Worm (Caenorhabditis elegans) whole organism, L1 larva: ENCODE measurements around the gene frm-2.

Experiments
- fkh-10 ChIP-seq: sonication (generic microtip); optimal IDR thresholded peaks from 2 replicates; lab custom pipeline; 2017; ENCODE audit warnings: missing biosample characterization, missing genetic modification reagents, missing genetic modification characterization
- lsy-2 ChIP-seq, 2 experiments: fragments of 150-350 bp; optimal IDR thresholded peaks; 2 replicates each; lab custom pipeline; 2014; ENCODE audit warnings: missing biosample characterization in 2 of 2, missing genetic modification characterization in 2 of 2
- mdl-1 ChIP-seq, 2 experiments: fragments of 150-350 bp; optimal IDR thresholded peaks; 2 replicates each; lab custom pipeline; 2014 to 2017; ENCODE audit warnings: missing biosample characterization in 2 of 2, missing genetic modification characterization in 2 of 2, inconsistent platforms in 1 of 2
- nhr-11 ChIP-seq: fragments of 150-350 bp; optimal IDR thresholded peaks from 2 replicates; lab custom pipeline; 2014; ENCODE audit warnings: missing biosample characterization, missing genetic modification characterization
- xbp-1 ChIP-seq: sonication (generic microtip); optimal IDR thresholded peaks from 2 replicates; lab custom pipeline; 2016; ENCODE audit warnings: missing genetic modification characterization, missing compliant biosample characterization

ce11 chrIII:5964058-5964632, 17.8 kb downstream of the frm-2 start:
- TF ChIP-seq nhr-11 (tag; lab: Kevin White, UChicago) (no peak), xbp-1 (tag; lab: Kevin White, UChicago) (no peak), mdl-1 (tag; optimal IDR thresholded peaks at IDR 0.05; lab: Kevin White, UChicago) (no peak), lsy-2 (tag; optimal IDR thresholded peaks at IDR 0.05; lab: Kevin White, UChicago) (peak in 1 of 2 experiments; percentile 24), fkh-10 (GFP tag; lab: Kevin White, UChicago) (no peak)
